Worm (Caenorhabditis elegans): ENCODE results near the gene atg-3.

DNA sequence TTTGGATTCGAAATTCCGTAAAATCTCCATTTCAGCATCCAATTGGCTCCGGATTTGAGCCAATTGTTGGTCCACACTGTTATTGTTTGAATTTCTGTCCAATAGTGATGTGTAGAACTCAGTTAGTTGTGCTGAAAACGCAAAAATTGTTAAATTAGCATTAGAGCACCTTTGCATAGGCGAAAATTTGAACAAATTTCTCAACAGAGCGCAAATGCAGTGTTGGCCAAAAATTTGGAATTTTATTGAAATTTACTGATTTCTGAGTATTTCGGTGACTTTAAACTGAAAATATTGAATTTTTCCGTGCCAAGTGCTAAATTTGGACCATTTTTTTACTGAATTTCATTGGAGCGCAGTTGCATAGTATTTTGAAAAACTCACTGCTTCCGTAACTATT, 30.2 kb downstream of the atg-3 start:
- no peak for TF ChIP-seq hnd-1 (tag; optimal IDR thresholded peaks at IDR 0.05)
- no peak for TF ChIP-seq sea-1 (GFP tag; conservative IDR thresholded peaks at IDR 0.05)
- TF ChIP-seq hmg-4 (GFP tag; optimal IDR thresholded peaks at IDR 0.05), result no peak
- TF ChIP-seq F13C5.2 (tag; optimal IDR thresholded peaks at IDR 0.05), result no peak
- no peak for TF ChIP-seq hmbx-1 (tag; optimal IDR thresholded peaks at IDR 0.05)
- TF ChIP-seq tra-4 (tag; optimal IDR thresholded peaks at IDR 0.05), result no peak
- TF ChIP-seq ama-1 (optimal IDR thresholded peaks at IDR 0.05), result no peak
- TF ChIP-seq aly-1 (tag; optimal IDR thresholded peaks at IDR 0.05), result no peak
- no peak for TF ChIP-seq ets-7 (tag; optimal IDR thresholded peaks at IDR 0.05)
- no peak for TF ChIP-seq ceh-36 (tag; optimal IDR thresholded peaks at IDR 0.05)
- TF ChIP-seq B0310.2 (tag; optimal IDR thresholded peaks at IDR 0.05), result no peak
- TF ChIP-seq flt-1 (GFP tag; IDR thresholded peaks at IDR 0.05), result no peak
- TF ChIP-seq ceh-13 (GFP tag; optimal IDR thresholded peaks at IDR 0.05), result no peak
- TF ChIP-seq scrt-1 (GFP tag; IDR thresholded peaks at IDR 0.05), result no peak
